Worm (Caenorhabditis elegans) whole organism, early embryonic: ENCODE results near the gene irld-9.
"Not testable (repeated sequence)": the region's sequence is repeated elsewhere in the genome, so short reads cannot be mapped to it uniquely, and the experiment has no call there.

Experiments used
- B0310.2 ChIP-seq: sonication (generic microtip); optimal IDR thresholded peaks from 2 replicates; lab custom pipeline; 2016; ENCODE audit warnings: mild to moderate bottlenecking, missing genetic modification characterization, missing compliant biosample characterization
- F13C5.2 ChIP-seq: sonication (generic microtip); optimal IDR thresholded peaks from 2 replicates; lab custom pipeline; 2017; ENCODE audit warnings: mild to moderate bottlenecking, missing genetic modification characterization, inconsistent platforms, missing compliant biosample characterization
- aly-1 ChIP-seq: sonication (generic microtip); optimal IDR thresholded peaks from 2 replicates; lab custom pipeline; 2016; ENCODE audit warnings: missing genetic modification characterization, missing compliant biosample characterization
- ama-1 ChIP-seq: fragments of 150-350 bp; optimal IDR thresholded peaks from 2 replicates; lab custom pipeline; 2014
- ceh-13 ChIP-seq: fragments of 200-800 bp; sonication (Bioruptor generic); optimal IDR thresholded peaks from 2 replicates; lab custom pipeline; 2018; ENCODE audit warnings: mild to moderate bottlenecking, missing genetic modification characterization, missing compliant biosample characterization
- ceh-36 ChIP-seq: sonication (generic microtip); optimal IDR thresholded peaks from 2 replicates; lab custom pipeline; 2016; ENCODE audit warnings: missing genetic modification characterization, inconsistent platforms, missing compliant biosample characterization
- ets-7 ChIP-seq: sonication (generic microtip); optimal IDR thresholded peaks from 2 replicates; lab custom pipeline; 2016; ENCODE audit warnings: missing genotype, missing genetic modification characterization, missing compliant biosample characterization
- flt-1 ChIP-seq: fragments of 200-800 bp; sonication (Bioruptor generic); IDR thresholded peaks from 2 replicates; pipeline ENCODE4 v1.3.6; 2022; ENCODE audit warnings: missing genetic modification characterization, missing compliant biosample characterization
- hmbx-1 ChIP-seq: sonication (generic microtip); optimal IDR thresholded peaks from 2 replicates; lab custom pipeline; 2016; ENCODE audit warnings: mild to moderate bottlenecking, missing genetic modification characterization, missing compliant biosample characterization
- hmg-4 ChIP-seq: fragments of 200-800 bp; sonication (Bioruptor generic); optimal IDR thresholded peaks from 2 replicates; lab custom pipeline; 2018; ENCODE audit warnings: mild to moderate bottlenecking, missing genetic modification characterization, missing compliant biosample characterization
- hnd-1 ChIP-seq: sonication (generic microtip); optimal IDR thresholded peaks from 2 replicates; lab custom pipeline; 2016; ENCODE audit warnings: missing genetic modification characterization, missing compliant biosample characterization
- pes-1 ChIP-seq: fragments of 200-800 bp; sonication (Bioruptor generic); IDR thresholded peaks from 2 replicates; pipeline ENCODE4 v1.3.6; 2022; ENCODE audit warnings: missing genetic modification reagents, missing genetic modification characterization, missing compliant biosample characterization
- scrt-1 ChIP-seq: fragments of 200-800 bp; sonication (Bioruptor generic); IDR thresholded peaks from 2 replicates; pipeline ENCODE4 v1.3.6; 2022; ENCODE audit warnings: missing genetic modification characterization, missing compliant biosample characterization
- sea-1 ChIP-seq: fragments of 200-800 bp; sonication (Bioruptor generic); conservative IDR thresholded peaks from 2 replicates; pipeline ENCODE4 v1.3.6; 2022; ENCODE audit warnings: missing genetic modification characterization, missing compliant biosample characterization
- tbx-11 ChIP-seq: fragments of 200-800 bp; sonication (Bioruptor generic); IDR thresholded peaks from 2 replicates; pipeline ENCODE4 v1.3.6; 2022; ENCODE audit warnings: missing genetic modification characterization, missing compliant biosample characterization
- tbx-37 ChIP-seq: fragments of 200-800 bp; sonication (Bioruptor generic); conservative IDR thresholded peaks from 2 replicates; pipeline ENCODE4 v1.3.6; 2022; ENCODE audit warnings: missing genetic modification reagents, missing genetic modification characterization, missing compliant biosample characterization
- tra-4 ChIP-seq: sonication (generic microtip); optimal IDR thresholded peaks from 2 replicates; lab custom pipeline; 2017; ENCODE audit warnings: missing genetic modification characterization, missing compliant biosample characterization

Gene irld-9

DNA sequence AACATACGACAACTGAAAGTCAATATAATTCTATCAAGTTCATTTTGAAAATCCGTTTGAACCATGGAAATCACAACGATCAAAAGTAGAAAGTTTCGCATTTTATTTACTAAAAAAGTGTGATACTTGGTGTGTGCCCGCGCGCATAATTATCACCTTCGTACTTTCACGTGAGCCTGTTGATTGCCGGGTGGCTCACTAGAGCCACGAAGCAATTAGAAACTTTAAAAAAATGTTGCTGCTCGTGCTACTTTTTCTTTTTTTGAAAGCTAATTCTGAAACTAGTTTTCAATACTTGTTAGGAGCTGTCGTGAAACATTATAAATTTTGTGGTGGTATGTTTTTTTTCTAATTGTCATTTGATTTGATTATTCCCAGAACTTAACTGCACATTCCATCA, at the start of gene irld-9, which contains the start of gene irld-33:
Gene irld-9 (minus strand): TSS at position 101 of the 400 bp plus-strand sequence.
Gene irld-33 (plus strand): TSS at position 209 of the 400 bp plus-strand sequence.
- TF ChIP-seq hmbx-1 (no peak), sea-1 (GFP tag; lab: Robert Waterston, UW) (no peak), hnd-1 (tag; lab: Kevin White, UChicago) (no peak), tra-4 (tag; lab: Kevin White, UChicago) (no peak)

DNA sequence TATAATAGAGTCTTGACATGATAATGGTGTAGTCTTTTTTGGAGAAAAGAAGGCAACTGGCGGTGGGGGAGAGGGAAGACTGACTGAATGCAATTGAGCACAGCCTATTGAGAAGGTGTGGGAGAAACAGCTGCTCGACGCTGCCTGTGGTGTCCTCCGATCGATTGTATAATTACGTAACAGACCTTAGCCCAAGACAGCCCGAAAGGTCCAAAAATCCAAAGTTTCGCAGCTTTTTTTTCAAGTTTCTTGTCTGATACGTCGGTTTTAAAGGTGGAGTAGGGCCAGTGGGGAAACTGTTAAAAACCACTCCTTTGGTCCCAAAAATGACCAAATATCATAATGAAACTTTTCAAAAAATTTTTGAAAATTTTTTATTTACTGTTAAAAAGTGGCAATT, 49.3 kb upstream of the irld-9 start, which contains the start of the genes C08F1.6 and fbxb-13:
Gene C08F1.6 (minus strand): TSS at position 101 of the 400 bp plus-strand sequence.
Gene fbxb-13 (plus strand): TSS at position 191 of the 400 bp plus-strand sequence.
- no peak for TF ChIP-seq tbx-37
- no peak for TF ChIP-seq pes-1 (GFP tag; lab: Robert Waterston, UW)
- no peak for TF ChIP-seq sea-1 (GFP tag; lab: Robert Waterston, UW)
- no peak for TF ChIP-seq scrt-1
- no peak for TF ChIP-seq B0310.2 (tag; lab: Kevin White, UChicago)

DNA sequence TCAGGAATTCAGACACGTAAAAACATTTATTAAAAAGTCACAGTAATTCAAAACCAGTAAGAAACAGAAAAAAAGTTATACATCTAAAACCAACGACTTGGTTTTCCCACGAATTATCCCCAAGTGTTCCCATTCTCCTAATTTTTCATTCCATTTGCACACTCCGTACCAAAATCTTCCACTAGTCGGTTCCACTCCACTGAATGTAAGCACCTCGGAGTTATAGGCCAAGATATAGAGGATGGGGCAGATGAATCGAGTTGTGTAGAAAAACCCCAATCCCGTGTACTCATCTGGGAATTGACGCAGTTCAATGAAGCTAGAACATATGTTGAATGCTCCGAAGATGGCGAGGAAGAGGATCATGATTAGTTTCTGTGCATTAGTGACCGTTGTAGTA, 48.5 kb upstream of the irld-9 start:
- TF ChIP-seq ceh-36 (tag; lab: Kevin White, UChicago) (no peak), aly-1 (tag; lab: Kevin White, UChicago) (no peak), hmbx-1 (no peak), ceh-13 (GFP tag; lab: Kevin White, UChicago) (no peak), tbx-11 (GFP tag; lab: Robert Waterston, UW) (no peak)

DNA sequence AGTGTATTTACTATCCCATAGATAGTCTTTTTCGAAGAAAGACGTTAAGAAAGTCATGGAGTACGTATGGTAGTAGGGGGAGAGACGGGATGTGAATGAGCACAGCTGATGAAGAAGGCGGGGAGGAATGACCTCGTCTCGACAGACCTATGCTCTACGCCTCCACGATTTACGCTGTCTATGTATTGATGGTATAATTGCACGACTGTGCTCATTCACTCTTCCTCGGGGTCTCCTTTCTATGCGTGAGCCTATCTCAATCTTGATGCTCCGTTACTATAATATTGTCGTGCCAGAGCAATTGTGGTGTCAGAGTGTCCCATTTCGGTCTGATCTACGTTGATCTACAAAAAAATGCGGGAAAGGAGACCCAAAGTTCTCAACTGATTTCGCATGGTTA, 47.5 kb upstream of the irld-9 start, which contains the start of gene C08F1.10:
Gene C08F1.10 (minus strand): TSS at position 101 of the 400 bp plus-strand sequence.
- TF ChIP-seq tbx-11 (GFP tag; lab: Robert Waterston, UW) (no peak), pes-1 (GFP tag; lab: Robert Waterston, UW) (no peak), sea-1 (GFP tag; lab: Robert Waterston, UW) (no peak), B0310.2 (tag; lab: Kevin White, UChicago) (no peak), hmbx-1 (no peak), hmg-4 (GFP tag; lab: Kevin White, UChicago) (no peak), tbx-37 (no peak), F13C5.2 (tag; lab: Kevin White, UChicago) (no peak)

DNA sequence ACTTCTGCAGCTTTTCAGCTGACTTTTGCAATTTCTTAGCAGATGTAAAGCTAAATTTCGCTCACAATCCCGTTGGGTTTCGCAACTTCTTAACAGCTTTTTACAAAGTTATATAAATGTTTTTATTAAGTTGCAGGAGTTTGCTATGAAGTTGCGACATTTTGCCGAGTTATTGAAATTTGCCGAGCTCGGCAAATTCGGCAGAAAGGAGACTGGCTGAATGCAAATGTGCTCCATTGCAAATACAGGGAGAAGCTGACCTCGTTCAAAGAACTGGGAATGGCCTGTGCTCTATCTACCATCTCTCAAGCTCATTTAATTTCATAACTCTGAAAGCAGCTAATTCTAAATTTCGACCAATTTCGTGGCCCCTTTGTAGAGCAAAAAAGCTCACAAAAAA, 46.1 kb upstream of the irld-9 start, which contains the start of gene C08F1.11:
Gene C08F1.11 (minus strand): TSS at position 101 of the 400 bp plus-strand sequence.
- TF ChIP-seq F13C5.2 (tag; lab: Kevin White, UChicago) (no peak), scrt-1 (no peak), tra-4 (tag; lab: Kevin White, UChicago) (no peak), ama-1 (lab: Kevin White, UChicago) (no peak)

DNA sequence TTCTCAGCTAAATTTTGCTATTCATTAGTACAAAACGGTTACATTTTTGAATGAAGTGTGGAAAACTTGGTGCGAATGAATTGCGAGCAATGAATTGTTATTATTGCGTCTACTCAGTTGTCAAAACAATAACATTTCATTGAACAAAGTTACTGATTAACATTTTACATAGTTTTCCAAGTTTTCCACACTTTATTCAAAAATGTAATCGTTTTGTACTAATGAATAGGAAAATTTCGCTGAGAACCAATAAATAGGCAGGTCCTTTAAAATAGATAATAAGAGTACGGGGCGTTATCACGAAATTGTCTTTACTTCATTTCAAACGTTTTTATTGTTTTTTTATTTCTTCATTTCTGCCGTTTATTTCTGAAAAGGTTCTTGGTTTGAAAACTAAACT, 43.7 kb upstream of the irld-9 start, which contains the start of gene math-4:
Gene math-4 (minus strand): TSS at position 101 of the 400 bp plus-strand sequence.
- TF ChIP-seq ceh-13 (GFP tag; lab: Kevin White, UChicago) (no peak), ets-7 (tag; lab: Kevin White, UChicago) (no peak), tra-4 (tag; lab: Kevin White, UChicago) (no peak), aly-1 (tag; lab: Kevin White, UChicago) (no peak), B0310.2 (tag; lab: Kevin White, UChicago) (no peak), hmg-4 (GFP tag; lab: Kevin White, UChicago) (no peak), tbx-11 (GFP tag; lab: Robert Waterston, UW) (no peak), hnd-1 (tag; lab: Kevin White, UChicago) (no peak), tbx-37 (no peak), scrt-1 (no peak), pes-1 (GFP tag; lab: Robert Waterston, UW) (no peak), ama-1 (lab: Kevin White, UChicago) (no peak), ceh-36 (tag; lab: Kevin White, UChicago) (no peak), sea-1 (GFP tag; lab: Robert Waterston, UW) (no peak), hmbx-1 (no peak), F13C5.2 (tag; lab: Kevin White, UChicago) (no peak), flt-1 (no peak)

DNA sequence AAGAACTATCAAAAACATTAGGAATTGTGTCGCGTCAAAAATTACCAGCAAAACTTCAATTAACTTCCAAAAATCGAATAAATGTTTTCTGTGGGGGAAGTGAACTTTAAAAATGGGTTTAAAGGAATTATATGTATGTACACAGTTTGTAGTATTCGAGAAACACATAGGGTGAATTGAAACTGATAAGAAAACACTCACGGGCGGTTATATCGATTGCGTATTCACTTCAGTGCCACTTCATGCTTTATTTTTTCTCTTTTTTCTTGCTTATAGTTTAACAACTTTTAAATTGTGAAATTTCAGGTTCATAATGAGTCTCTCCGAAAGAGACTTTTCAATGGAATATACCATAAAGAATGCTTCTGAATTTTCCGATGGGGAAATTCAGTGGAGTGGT, 36.5 kb upstream of the irld-9 start, which contains the start of gene F36H5.14:
Gene F36H5.14 (plus strand): TSS at position 301 of the 400 bp plus-strand sequence.
- TF ChIP-seq tbx-11 (GFP tag; lab: Robert Waterston, UW); pes-1 (GFP tag; lab: Robert Waterston, UW); scrt-1: not testable (repeated sequence)

DNA sequence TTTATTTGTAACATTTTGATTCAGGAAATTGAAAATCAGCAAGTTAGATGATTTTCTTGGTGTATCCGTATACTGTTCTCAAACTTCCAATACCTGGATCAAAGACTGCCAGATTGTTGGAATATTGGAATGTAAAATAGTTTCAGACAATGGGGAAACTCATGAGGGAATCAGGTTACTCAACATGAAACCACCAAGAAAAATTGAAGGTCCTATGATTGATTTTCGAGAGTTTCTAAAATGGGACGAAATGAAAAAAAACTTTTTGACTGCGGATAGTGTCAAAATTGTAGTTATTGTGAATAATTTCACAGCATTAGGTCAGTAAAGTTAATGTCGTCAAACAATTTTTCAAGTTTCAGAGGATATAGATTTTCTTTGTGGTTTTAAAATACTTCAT, 33.0 kb upstream of the irld-9 start, which contains the start of gene math-3:
Gene math-3 (plus strand): TSS at position 301 of the 400 bp plus-strand sequence.
- TF ChIP-seq ets-7 (tag; lab: Kevin White, UChicago) (no peak), hmg-4 (GFP tag; lab: Kevin White, UChicago) (no peak), flt-1 (no peak), aly-1 (tag; lab: Kevin White, UChicago) (no peak), B0310.2 (tag; lab: Kevin White, UChicago) (no peak), F13C5.2 (tag; lab: Kevin White, UChicago) (no peak), tra-4 (tag; lab: Kevin White, UChicago) (no peak), pes-1 (GFP tag; lab: Robert Waterston, UW) (no peak), tbx-11 (GFP tag; lab: Robert Waterston, UW) (no peak), hmbx-1 (no peak), scrt-1 (no peak)
